In the genomic region with DNA sequence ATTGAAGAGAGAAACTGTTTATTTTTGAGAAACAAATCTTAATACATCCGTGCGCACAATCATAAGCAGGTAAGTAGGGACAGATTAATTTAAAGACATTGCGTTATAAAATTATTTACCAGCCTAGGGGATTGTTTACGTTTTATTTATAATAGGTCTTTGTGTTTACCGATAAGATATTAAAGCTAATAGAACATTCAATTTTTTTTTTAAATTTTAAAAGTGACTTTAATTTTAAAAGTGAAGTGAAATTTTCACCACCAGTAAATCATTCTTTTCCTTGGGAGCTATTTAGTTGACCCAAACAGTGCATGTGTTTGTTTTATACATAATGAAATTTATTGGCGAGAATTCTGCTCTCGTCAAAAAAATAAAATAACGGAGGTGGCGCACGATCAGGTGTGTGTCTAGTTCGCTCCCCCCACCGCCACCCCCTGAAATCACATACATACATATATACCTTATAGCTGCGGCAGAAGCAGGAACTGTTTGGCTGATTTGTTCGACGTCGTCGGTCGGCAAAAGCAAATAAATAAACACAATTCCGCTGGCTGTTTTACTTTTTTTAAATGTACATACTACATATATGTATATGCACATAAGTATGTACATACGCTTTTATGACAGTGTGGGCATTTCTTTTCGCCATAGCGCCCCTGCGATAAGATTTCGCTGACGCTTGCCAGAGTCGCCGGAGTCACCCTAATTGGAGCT, we compare ENCODE assay signal across 1 fruit fly cellular context.
A peak's percentile ranks its signal among the peaks of the same experiment; 100 is the strongest.
TF ChIP-seq lines count a peak whose summit lies in the region.

No protein-coding gene starts in this region.

TF ChIP-seq in whole organism, embryonic, 481 proteins besides CTCF, POLR2A, EP300 and RAD21 (continued from another document and continues in another):
- no peak for TF ChIP-seq dan (GFP tag; IDR thresholded peaks at IDR 0.05; lab: Robert Waterston, UW)
- no peak for TF ChIP-seq CG1024 (GFP tag; IDR thresholded peaks at IDR 0.05; lab: Robert Waterston, UW)
- no peak for TF ChIP-seq CG10274 (GFP tag; optimal IDR thresholded peaks at IDR 0.05; lab: Kevin White, UChicago)
- TF ChIP-seq gsb-n (tag; optimal IDR thresholded peaks at IDR 0.05; lab: Kevin White, UChicago): no peak
- no peak for TF ChIP-seq Dfd (GFP tag; optimal IDR thresholded peaks at IDR 0.05; lab: Kevin White, UChicago)
- peak; percentile 50 for TF ChIP-seq CG31224 (GFP tag; IDR thresholded peaks at IDR 0.05; lab: Robert Waterston, UW)
- TF ChIP-seq HLHmδ (GFP tag; optimal IDR thresholded peaks at IDR 0.05; lab: Kevin White, UChicago): no peak
- TF ChIP-seq CG14710 (tag; optimal IDR thresholded peaks at IDR 0.05; lab: Kevin White, UChicago): no peak
- TF ChIP-seq CG4424 (GFP tag; optimal IDR thresholded peaks at IDR 0.05; lab: Kevin White, UChicago): peak; percentile 20
- peak; percentile 52 for TF ChIP-seq CG30403 (GFP tag; optimal IDR thresholded peaks at IDR 0.05; lab: Kevin White, UChicago)
- TF ChIP-seq Camta (GFP tag; optimal IDR thresholded peaks at IDR 0.05; lab: Kevin White, UChicago): no peak
- TF ChIP-seq Abd-B (GFP tag; optimal IDR thresholded peaks at IDR 0.05; lab: Kevin White, UChicago): peak; percentile 4
- no peak for TF ChIP-seq CG2875 (GFP tag; optimal IDR thresholded peaks at IDR 0.05; lab: Kevin White, UChicago)
- no peak for TF ChIP-seq CG1529 (GFP tag; optimal IDR thresholded peaks at IDR 0.05; lab: Kevin White, UChicago)
- peak; percentile 46 for TF ChIP-seq bcd (GFP tag; optimal IDR thresholded peaks at IDR 0.05; lab: Kevin White, UChicago)
- no peak for TF ChIP-seq Six4 (GFP tag; optimal IDR thresholded peaks at IDR 0.05; lab: Kevin White, UChicago)
- no peak for TF ChIP-seq pnt (GFP tag; optimal IDR thresholded peaks at IDR 0.05; lab: Kevin White, UChicago)
- no peak for TF ChIP-seq CG14667 (GFP tag; IDR thresholded peaks at IDR 0.05; lab: Robert Waterston, UW)
- no peak for TF ChIP-seq dmrt11E (tag; optimal IDR thresholded peaks at IDR 0.05; lab: Kevin White, UChicago)
- TF ChIP-seq unc-4 (GFP tag; IDR thresholded peaks at IDR 0.05; lab: Robert Waterston, UW; ENCODE audit: partially characterized antibody): no peak
- no peak for TF ChIP-seq CG8388 (GFP tag; optimal IDR thresholded peaks at IDR 0.05; lab: Kevin White, UChicago)
- TF ChIP-seq Usf (GFP tag; optimal IDR thresholded peaks at IDR 0.05; lab: Kevin White, UChicago): peak; percentile 44
- TF ChIP-seq yki (optimal IDR thresholded peaks at IDR 0.05; lab: Kevin White, UChicago): no peak
- TF ChIP-seq CG12236 (GFP tag; optimal IDR thresholded peaks at IDR 0.05; lab: Kevin White, UChicago): no peak
- peak; percentile 24 for TF ChIP-seq ind (GFP tag; optimal IDR thresholded peaks at IDR 0.05; lab: Kevin White, UChicago)
- no peak for TF ChIP-seq CG30020 (tag; optimal IDR thresholded peaks at IDR 0.05; lab: Kevin White, UChicago)
- peak; percentile 76; the same call in 1 of the 2 replicates for TF ChIP-seq aop (GFP tag; IDR thresholded peaks at IDR 0.05; lab: Robert Waterston, UW)
- TF ChIP-seq rib (GFP tag; IDR thresholded peaks at IDR 0.05; lab: Robert Waterston, UW): peak; percentile 36; the same call in 1 of the 2 replicates
- no peak for TF ChIP-seq CG18011 (GFP tag; optimal IDR thresholded peaks at IDR 0.05; lab: Kevin White, UChicago)
- TF ChIP-seq ato (GFP tag; IDR thresholded peaks at IDR 0.05; lab: Robert Waterston, UW; ENCODE audit: partially characterized antibody): no peak
- TF ChIP-seq CG16779 (GFP tag; IDR thresholded peaks at IDR 0.05; lab: Robert Waterston, UW): no peak
- no peak for TF ChIP-seq ERR (GFP tag; optimal IDR thresholded peaks at IDR 0.05; lab: Kevin White, UChicago)
- TF ChIP-seq NFAT (GFP tag; IDR thresholded peaks at IDR 0.05; lab: Robert Waterston, UW): peak; percentile 62
- TF ChIP-seq zfh2 (GFP tag; optimal IDR thresholded peaks at IDR 0.05; lab: Kevin White, UChicago): peak; percentile 37
- no peak for TF ChIP-seq Ets97D (GFP tag; optimal IDR thresholded peaks at IDR 0.05; lab: Kevin White, UChicago)
- TF ChIP-seq zen2 (GFP tag; IDR thresholded peaks at IDR 0.05; lab: Robert Waterston, UW; ENCODE audit: partially characterized antibody): no peak
- TF ChIP-seq CG4360 (GFP tag; IDR thresholded peaks at IDR 0.05; lab: Robert Waterston, UW): no peak
- TF ChIP-seq CG17612 (GFP tag; IDR thresholded peaks at IDR 0.05; lab: Robert Waterston, UW): no peak
- TF ChIP-seq CG12219 (GFP tag; optimal IDR thresholded peaks at IDR 0.05; lab: Kevin White, UChicago): no peak
- 0 out of 2 replicates have a peak, but pooled peaks have one; percentile 45 for TF ChIP-seq toy (GFP tag; IDR thresholded peaks at IDR 0.05; lab: Robert Waterston, UW)
- no peak for TF ChIP-seq E2f1 (GFP tag; IDR thresholded peaks at IDR 0.05; lab: Robert Waterston, UW)
- no peak for TF ChIP-seq knrl (GFP tag; IDR thresholded peaks at IDR 0.05; lab: Robert Waterston, UW; ENCODE audit: partially characterized antibody)
- peak; percentile 58 for TF ChIP-seq CG31441 (GFP tag; IDR thresholded peaks at IDR 0.05; lab: Robert Waterston, UW)
- TF ChIP-seq CG3847 (GFP tag; IDR thresholded peaks at IDR 0.05; lab: Robert Waterston, UW): peak; percentile 73
- TF ChIP-seq CG14050 (GFP tag; IDR thresholded peaks at IDR 0.05; lab: Robert Waterston, UW): no peak
- TF ChIP-seq ken (GFP tag; IDR thresholded peaks at IDR 0.05; lab: Robert Waterston, UW): no peak
- TF ChIP-seq CG17912 (GFP tag; optimal IDR thresholded peaks at IDR 0.05; lab: Kevin White, UChicago): no peak
- TF ChIP-seq CG10209 (GFP tag; optimal IDR thresholded peaks at IDR 0.05; lab: Kevin White, UChicago): peak; percentile 36
- no peak for TF ChIP-seq CG4854 (GFP tag; optimal IDR thresholded peaks at IDR 0.05; lab: Kevin White, UChicago)
- 0 out of 3 replicates have a peak, but pooled peaks have one; percentile 33 for TF ChIP-seq CG34422 (GFP tag; IDR thresholded peaks at IDR 0.05; lab: Robert Waterston, UW)
- no peak for TF ChIP-seq ATbp (GFP tag; optimal IDR thresholded peaks at IDR 0.05; lab: Kevin White, UChicago)
- TF ChIP-seq oc (tag; optimal IDR thresholded peaks at IDR 0.05; lab: Kevin White, UChicago): no peak
- TF ChIP-seq en (GFP tag; optimal IDR thresholded peaks at IDR 0.05; lab: Kevin White, UChicago): no peak
- TF ChIP-seq CG2199 (GFP tag; IDR thresholded peaks at IDR 0.05; lab: Robert Waterston, UW): no peak
- TF ChIP-seq mld (GFP tag; IDR thresholded peaks at IDR 0.05; lab: Robert Waterston, UW; ENCODE audit: partially characterized antibody): no peak
- no peak for TF ChIP-seq D (optimal IDR thresholded peaks at IDR 0.05; lab: Kevin White, UChicago)
- no peak for TF ChIP-seq D (GFP tag; optimal IDR thresholded peaks at IDR 0.05; lab: Kevin White, UChicago)
- TF ChIP-seq CG6254 (GFP tag; optimal IDR thresholded peaks at IDR 0.05; lab: Kevin White, UChicago): no peak
- TF ChIP-seq Adf1 (GFP tag; IDR thresholded peaks at IDR 0.05; lab: Robert Waterston, UW): peak; percentile 59
- no peak for TF ChIP-seq NC2β (GFP tag; optimal IDR thresholded peaks at IDR 0.05; lab: Kevin White, UChicago)
- no peak for TF ChIP-seq CG4282 (GFP tag; optimal IDR thresholded peaks at IDR 0.05; lab: Kevin White, UChicago)
- no peak for TF ChIP-seq Lim3 (GFP tag; IDR thresholded peaks at IDR 0.05; lab: Robert Waterston, UW)
- no peak for TF ChIP-seq tna (GFP tag; IDR thresholded peaks at IDR 0.05; lab: Robert Waterston, UW; ENCODE audit: partially characterized antibody)
- TF ChIP-seq CG7357 (GFP tag; IDR thresholded peaks at IDR 0.05; lab: Robert Waterston, UW): no peak
- TF ChIP-seq Hmr (GFP tag; optimal IDR thresholded peaks at IDR 0.05; lab: Kevin White, UChicago): peak; percentile 73
- TF ChIP-seq ro (GFP tag; IDR thresholded peaks at IDR 0.05; lab: Robert Waterston, UW): no peak
- TF ChIP-seq CG7839 (tag; optimal IDR thresholded peaks at IDR 0.05; lab: Kevin White, UChicago): peak; percentile 76
- TF ChIP-seq Oaz (GFP tag; IDR thresholded peaks at IDR 0.05; lab: Robert Waterston, UW): no peak
- peak; percentile 37 for TF ChIP-seq NfI (GFP tag; optimal IDR thresholded peaks at IDR 0.05; lab: Kevin White, UChicago)
- no peak for TF ChIP-seq CG7745 (tag; optimal IDR thresholded peaks at IDR 0.05; lab: Kevin White, UChicago)
- peak; percentile 44 for TF ChIP-seq pho (GFP tag; optimal IDR thresholded peaks at IDR 0.05; lab: Kevin White, UChicago)
- no peak for TF ChIP-seq p53 (GFP tag; optimal IDR thresholded peaks at IDR 0.05; lab: Kevin White, UChicago)
- peak; percentile 80 for TF ChIP-seq CG3281 (GFP tag; optimal IDR thresholded peaks at IDR 0.05; lab: Kevin White, UChicago)
- peak; percentile 74 for TF ChIP-seq sens (GFP tag; lab: Kevin White, UChicago)
- peak; percentile 60 for TF ChIP-seq nau (GFP tag; optimal IDR thresholded peaks at IDR 0.05; lab: Kevin White, UChicago)
- no peak for TF ChIP-seq esg (GFP tag; conservative IDR thresholded peaks at IDR 0.05; lab: Robert Waterston, UW)
- TF ChIP-seq CG7786 (GFP tag; optimal IDR thresholded peaks at IDR 0.05; lab: Kevin White, UChicago): peak; percentile 13
- TF ChIP-seq CG32772 (GFP tag; IDR thresholded peaks at IDR 0.05; lab: Robert Waterston, UW): no peak
- TF ChIP-seq CG6272 (GFP tag; IDR thresholded peaks at IDR 0.05; lab: Robert Waterston, UW): peak; percentile 41; the same call in 1 of the 2 replicates
- no peak for TF ChIP-seq az2 (GFP tag; optimal IDR thresholded peaks at IDR 0.05; lab: Kevin White, UChicago)
- TF ChIP-seq exex (tag; optimal IDR thresholded peaks at IDR 0.05; lab: Kevin White, UChicago): no peak
- no peak for TF ChIP-seq repo (GFP tag; optimal IDR thresholded peaks at IDR 0.05; lab: Kevin White, UChicago)
- TF ChIP-seq sisA (GFP tag; IDR thresholded peaks at IDR 0.05; lab: Robert Waterston, UW): no peak
- TF ChIP-seq CG1792 (GFP tag; optimal IDR thresholded peaks at IDR 0.05; lab: Kevin White, UChicago): no peak
- peak; percentile 52 for TF ChIP-seq dmrt99B (tag; optimal IDR thresholded peaks at IDR 0.05; lab: Kevin White, UChicago)
- no peak for TF ChIP-seq caup (GFP tag; optimal IDR thresholded peaks at IDR 0.05; lab: Kevin White, UChicago; ENCODE audit: severe bottlenecking)
- TF ChIP-seq Dll (GFP tag; IDR thresholded peaks at IDR 0.05; lab: Robert Waterston, UW; ENCODE audit: partially characterized antibody): no peak
- peak; percentile 66 for TF ChIP-seq CG12744 (GFP tag; optimal IDR thresholded peaks at IDR 0.05; lab: Kevin White, UChicago)
- peak; percentile 74 for TF ChIP-seq CG18599 (GFP tag; optimal IDR thresholded peaks at IDR 0.05; lab: Kevin White, UChicago)
- TF ChIP-seq NC2α (GFP tag; optimal IDR thresholded peaks at IDR 0.05; lab: Kevin White, UChicago): no peak
- peak; percentile 9 for TF ChIP-seq Max (GFP tag; optimal IDR thresholded peaks at IDR 0.05; lab: Kevin White, UChicago)
- TF ChIP-seq pb (GFP tag; optimal IDR thresholded peaks at IDR 0.05; lab: Kevin White, UChicago): no peak
- TF ChIP-seq cg (GFP tag; optimal IDR thresholded peaks at IDR 0.05; lab: Kevin White, UChicago): no peak
- TF ChIP-seq CG6683 (GFP tag; optimal IDR thresholded peaks at IDR 0.05; lab: Kevin White, UChicago): no peak
- no peak for TF ChIP-seq D19A (tag; optimal IDR thresholded peaks at IDR 0.05; lab: Kevin White, UChicago)
- TF ChIP-seq CG11504 (tag; optimal IDR thresholded peaks at IDR 0.05; lab: Kevin White, UChicago): peak; percentile 70
- no peak for TF ChIP-seq ham (GFP tag; IDR thresholded peaks at IDR 0.05; lab: Robert Waterston, UW)
- TF ChIP-seq CG9437 (GFP tag; optimal IDR thresholded peaks at IDR 0.05; lab: Kevin White, UChicago): peak; percentile 67
- TF ChIP-seq HHEX (GFP tag; optimal IDR thresholded peaks at IDR 0.05; lab: Kevin White, UChicago): peak; percentile 40
- no peak for TF ChIP-seq Hr78 (GFP tag; optimal IDR thresholded peaks at IDR 0.05; lab: Kevin White, UChicago)
- peak; percentile 42; the same call in 1 of the 2 replicates for TF ChIP-seq Ada2b (GFP tag; IDR thresholded peaks at IDR 0.05; lab: Robert Waterston, UW)
- peak; percentile 60 for TF ChIP-seq nom (GFP tag; optimal IDR thresholded peaks at IDR 0.05; lab: Kevin White, UChicago)
- peak; percentile 70 for TF ChIP-seq PHDP (tag; optimal IDR thresholded peaks at IDR 0.05; lab: Kevin White, UChicago)
- peak; percentile 50 for TF ChIP-seq CG12769 (tag; optimal IDR thresholded peaks at IDR 0.05; lab: Kevin White, UChicago)
- no peak for TF ChIP-seq Aef1 (GFP tag; IDR thresholded peaks at IDR 0.05; lab: Robert Waterston, UW)
- peak; percentile 15 for TF ChIP-seq Hr3 (GFP tag; optimal IDR thresholded peaks at IDR 0.05; lab: Kevin White, UChicago)
- peak; percentile 76 for TF ChIP-seq CoRest (tag; optimal IDR thresholded peaks at IDR 0.05; lab: Kevin White, UChicago)
- TF ChIP-seq CG11696 (GFP tag; IDR thresholded peaks at IDR 0.05; lab: Robert Waterston, UW): peak; percentile 84
- no peak for TF ChIP-seq amos (GFP tag; IDR thresholded peaks at IDR 0.05; lab: Robert Waterston, UW; ENCODE audit: partially characterized antibody)
- no peak for TF ChIP-seq kah (GFP tag; optimal IDR thresholded peaks at IDR 0.05; lab: Kevin White, UChicago)
- TF ChIP-seq fd3F (GFP tag; optimal IDR thresholded peaks at IDR 0.05; lab: Kevin White, UChicago): peak; percentile 33
- TF ChIP-seq MESR4 (GFP tag; optimal IDR thresholded peaks at IDR 0.05; lab: Kevin White, UChicago): no peak
- TF ChIP-seq Oli (tag; optimal IDR thresholded peaks at IDR 0.05; lab: Kevin White, UChicago): peak; percentile 65
- TF ChIP-seq jumu (GFP tag; optimal IDR thresholded peaks at IDR 0.05; lab: Kevin White, UChicago): no peak
- TF ChIP-seq Ets65A (GFP tag; lab: Kevin White, UChicago): no peak
- TF ChIP-seq CG43689 (GFP tag; IDR thresholded peaks at IDR 0.05; lab: Robert Waterston, UW): no peak
- peak; percentile 5 for TF ChIP-seq CG12299 (tag; optimal IDR thresholded peaks at IDR 0.05; lab: Kevin White, UChicago)
- no peak for TF ChIP-seq crc (GFP tag; optimal IDR thresholded peaks at IDR 0.05; lab: Kevin White, UChicago)
- no peak for TF ChIP-seq hb (GFP tag; IDR thresholded peaks at IDR 0.05; lab: Robert Waterston, UW; ENCODE audit: partially characterized antibody)
- TF ChIP-seq Poxn (GFP tag; IDR thresholded peaks at IDR 0.05; lab: Robert Waterston, UW): no peak
- TF ChIP-seq Nf-YA (GFP tag; IDR thresholded peaks at IDR 0.05; lab: Robert Waterston, UW): no peak
- no peak for TF ChIP-seq CG42726 (GFP tag; IDR thresholded peaks at IDR 0.05; lab: Robert Waterston, UW; ENCODE audit: partially characterized antibody)
- TF ChIP-seq dimm (GFP tag; IDR thresholded peaks at IDR 0.05; lab: Robert Waterston, UW): no peak
- TF ChIP-seq tap (tag; optimal IDR thresholded peaks at IDR 0.05; lab: Kevin White, UChicago): peak; percentile 15
- TF ChIP-seq lmd (GFP tag; IDR thresholded peaks at IDR 0.05; lab: Robert Waterston, UW): peak; percentile 48
- TF ChIP-seq maf-S (GFP tag; optimal IDR thresholded peaks at IDR 0.05; lab: Kevin White, UChicago): no peak
- no peak for TF ChIP-seq CG10959 (GFP tag; IDR thresholded peaks at IDR 0.05; lab: Robert Waterston, UW)
